Worm (Caenorhabditis elegans): Measurements from ENCODE around the gene nlp-3.

nlp-3 gene

DNA sequence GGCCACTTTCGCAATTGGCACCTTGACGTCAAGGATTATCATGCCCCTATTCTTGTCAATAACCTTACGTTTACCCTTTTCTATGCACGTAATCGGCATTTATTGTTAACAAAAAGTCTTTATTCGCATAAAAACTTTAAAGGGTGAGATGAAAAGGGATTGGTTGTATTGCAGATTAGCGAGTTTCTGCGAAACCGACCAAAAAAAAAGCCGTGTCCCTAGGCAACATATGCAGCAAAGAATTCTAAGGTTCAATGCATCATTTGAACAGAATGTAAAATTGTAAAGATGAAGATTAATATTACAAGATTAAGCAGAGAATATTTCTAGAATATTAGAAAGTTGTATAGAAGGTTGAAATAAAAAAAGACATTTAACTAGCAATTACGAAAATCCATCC lies 3.8 kb upstream of the nlp-3 start:
- no peak for TF ChIP-seq F22D6.2 (tag; optimal IDR thresholded peaks at IDR 0.05)
- TF ChIP-seq dpff-1 (tag; optimal IDR thresholded peaks at IDR 0.05) = no peak
- no peak for TF ChIP-seq tbp1 (GFP tag; optimal IDR thresholded peaks at IDR 0.05)
- no peak for TF ChIP-seq mxl-1 (tag; optimal IDR thresholded peaks at IDR 0.05)
- TF ChIP-seq F37B4.10 (GFP tag; IDR thresholded peaks at IDR 0.05) = no peak
- no peak for TF ChIP-seq nhr-120 (GFP tag; IDR thresholded peaks at IDR 0.05)
- no peak for TF ChIP-seq ceh-79 (tag; optimal IDR thresholded peaks at IDR 0.05)
- TF ChIP-seq F33H1.4 (GFP tag; IDR thresholded peaks at IDR 0.05) = no peak
- TF ChIP-seq ceh-58 (GFP tag; IDR thresholded peaks at IDR 0.05) = no peak
- TF ChIP-seq T26A5.8 (tag; optimal IDR thresholded peaks at IDR 0.05) = no peak
- no peak for TF ChIP-seq lsl-1 (GFP tag; optimal IDR thresholded peaks at IDR 0.05)
- TF ChIP-seq zfh-2 (GFP tag; conservative IDR thresholded peaks at IDR 0.05) = no peak
- no peak for TF ChIP-seq ztf-6 (GFP tag; IDR thresholded peaks at IDR 0.05)
- no peak for TF ChIP-seq attf-3 (GFP tag; conservative IDR thresholded peaks at IDR 0.05)
- TF ChIP-seq ztf-18 (tag; optimal IDR thresholded peaks at IDR 0.05) = no peak
- no peak for TF ChIP-seq snpc-1.1 (tag; optimal IDR thresholded peaks at IDR 0.05; ENCODE audit: insufficient read depth)
- TF ChIP-seq lin-40 (tag; optimal IDR thresholded peaks at IDR 0.05) = no peak
- no peak for TF ChIP-seq snpc-1.3 (tag; optimal IDR thresholded peaks at IDR 0.05; ENCODE audit: insufficient read depth)
- no peak for TF ChIP-seq ZK185.1 (tag; optimal IDR thresholded peaks at IDR 0.05; ENCODE audit: poor library complexity, severe bottlenecking)
- TF ChIP-seq cebp-1 (GFP tag; IDR thresholded peaks at IDR 0.05) = no peak
- TF ChIP-seq cebp-1 (tag; optimal IDR thresholded peaks at IDR 0.05) = no peak

DNA sequence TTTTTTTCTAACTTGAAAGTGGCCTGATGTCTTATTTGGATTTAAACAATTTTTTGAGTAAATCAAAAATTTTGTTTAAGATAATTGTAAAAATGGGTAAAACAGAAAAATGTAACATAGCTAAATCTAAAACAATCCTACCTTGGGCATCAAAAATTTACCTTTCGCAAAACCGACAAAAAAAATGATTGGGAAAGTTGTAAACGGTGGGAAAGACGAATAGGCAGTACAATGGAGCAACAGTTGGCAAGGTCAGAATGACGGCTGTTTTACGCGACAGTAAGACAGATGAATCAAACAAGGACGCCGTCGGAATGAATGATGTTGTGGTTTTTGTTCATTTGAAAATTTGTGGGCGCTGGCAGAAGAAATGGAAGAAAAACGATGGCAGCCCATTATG lies 3.8 kb downstream of the nlp-3 start:
- TF ChIP-seq dpl-1 (GFP tag; optimal IDR thresholded peaks at IDR 0.05) = no peak
- TF ChIP-seq pha-4 (tag; optimal IDR thresholded peaks at IDR 0.05) = no peak
- TF ChIP-seq hmg-20 (GFP tag; IDR thresholded peaks at IDR 0.05) = no peak
- no peak for TF ChIP-seq ets-4 (GFP tag; optimal IDR thresholded peaks at IDR 0.05)
- TF ChIP-seq F10E7.11 (tag; optimal IDR thresholded peaks at IDR 0.05) = no peak
- no peak for TF ChIP-seq gei-17 (GFP tag; optimal IDR thresholded peaks at IDR 0.05)
- no peak for TF ChIP-seq lin-26 (GFP tag; IDR thresholded peaks at IDR 0.05)
- no peak for TF ChIP-seq F57A8.1 (GFP tag; optimal IDR thresholded peaks at IDR 0.05)
- no peak for TF ChIP-seq ztf-22 (GFP tag; optimal IDR thresholded peaks at IDR 0.05)
- TF ChIP-seq Y79H2A.3 (GFP tag; conservative IDR thresholded peaks at IDR 0.05) = no peak
- TF ChIP-seq B0019.2 (GFP tag; conservative IDR thresholded peaks at IDR 0.05) = no peak
- TF ChIP-seq him-1 (tag; optimal IDR thresholded peaks at IDR 0.05) = no peak
- TF ChIP-seq mxl-1 (tag; optimal IDR thresholded peaks at IDR 0.05) = no peak
- TF ChIP-seq F52B5.7 (tag; optimal IDR thresholded peaks at IDR 0.05) = no peak

DNA sequence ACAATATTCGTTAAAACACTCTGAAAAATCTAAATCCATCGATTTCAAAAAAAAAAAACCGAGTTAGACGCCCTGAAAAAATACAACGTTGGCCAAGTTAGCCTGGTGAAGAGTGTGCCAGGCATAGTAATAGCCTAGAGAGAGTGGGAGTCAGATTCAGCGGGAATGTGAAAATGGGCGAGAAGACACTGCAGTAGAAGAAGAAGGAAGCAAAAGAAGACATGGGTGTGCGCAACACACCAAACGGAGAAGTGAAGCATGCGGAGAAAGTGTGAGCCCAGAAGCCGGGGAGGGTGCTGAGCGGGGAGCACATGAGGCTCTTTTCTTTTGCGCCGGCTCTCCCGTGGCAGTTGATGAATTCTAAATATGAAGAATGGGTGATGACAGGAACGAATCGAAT lies 7.0 kb downstream of the nlp-3 start:
- TF ChIP-seq K12H6.12 (tag; optimal IDR thresholded peaks at IDR 0.05) (peak; percentile 13), ceh-27 (GFP tag; optimal IDR thresholded peaks at IDR 0.05) (peak; percentile 11), aptf-2 (GFP tag; conservative IDR thresholded peaks at IDR 0.05) (no peak)

DNA sequence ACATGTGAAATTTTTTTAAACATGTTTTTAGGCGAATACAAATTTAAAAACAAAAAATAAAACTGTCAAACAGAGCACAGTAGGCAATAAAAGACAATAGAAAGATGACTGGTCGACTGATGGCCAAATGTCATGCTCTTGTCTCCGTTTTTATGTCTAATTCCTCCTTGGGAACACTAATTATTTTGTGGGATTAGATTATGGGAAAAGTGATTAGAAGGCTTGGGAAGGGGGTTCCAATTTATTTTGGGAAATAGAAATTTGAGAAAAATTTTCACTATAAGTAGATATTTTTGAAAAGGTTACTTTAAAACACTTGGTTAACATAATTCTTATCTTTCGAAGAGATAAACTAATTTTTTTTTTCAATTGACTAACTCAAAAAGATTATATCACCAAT lies 7.4 kb downstream of the nlp-3 start:
- no peak for TF ChIP-seq Y95B8A.8 (GFP tag; IDR thresholded peaks at IDR 0.05)
- TF ChIP-seq F49E8.2 (tag; optimal IDR thresholded peaks at IDR 0.05; ENCODE audit: insufficient read depth) = no peak
- TF ChIP-seq hlh-12 (tag; optimal IDR thresholded peaks at IDR 0.05) = no peak
- no peak for TF ChIP-seq die-1 (tag; optimal IDR thresholded peaks at IDR 0.05)
- TF ChIP-seq zim-3 (tag; optimal IDR thresholded peaks at IDR 0.05) = no peak
- TF ChIP-seq F22D6.2 (tag; optimal IDR thresholded peaks at IDR 0.05) = no peak
- TF ChIP-seq snpc-3.4 (tag; optimal IDR thresholded peaks at IDR 0.05) = no peak
- TF ChIP-seq aptf-2 (GFP tag; conservative IDR thresholded peaks at IDR 0.05) = no peak
- TF ChIP-seq efl-1 (GFP tag; optimal IDR thresholded peaks at IDR 0.05) = no peak
- TF ChIP-seq rcor-1 (GFP tag; IDR thresholded peaks at IDR 0.05) = no peak
- no peak for TF ChIP-seq K12H6.12 (tag; optimal IDR thresholded peaks at IDR 0.05)
- no peak for TF ChIP-seq nhr-80 (tag; optimal IDR thresholded peaks at IDR 0.05)
- TF ChIP-seq F55B11.4 (tag; optimal IDR thresholded peaks at IDR 0.05; ENCODE audit: borderline replicate concordance, insufficient read depth) = no peak

Data from whole organism, young adult.